Worm (Caenorhabditis elegans): Measurements from ENCODE around the gene C25E10.5.
A peak's percentile ranks its signal among the peaks of the same experiment; 100 is the strongest.

ce11 chrV:8984783-8985182 is 45.6 kb upstream of the C25E10.5 start:
- TF ChIP-seq snpc-1.2 (GFP tag; IDR thresholded peaks at IDR 0.05) (no peak), nhr-237 (tag; optimal IDR thresholded peaks at IDR 0.05) (no peak), lim-7 (GFP tag; IDR thresholded peaks at IDR 0.05) (no peak), aly-2 (tag; optimal IDR thresholded peaks at IDR 0.05) (no peak), nhr-11 (tag; optimal IDR thresholded peaks at IDR 0.05) (no peak), jun-1 (tag; optimal IDR thresholded peaks at IDR 0.05) (no peak), unc-62 (GFP tag; optimal IDR thresholded peaks at IDR 0.05 in 1 of 2) (peak in 1 of 2 experiments; percentile 3), unc-62 (tag; optimal IDR thresholded peaks at IDR 0.05) (no peak), nhr-6 (tag; optimal IDR thresholded peaks at IDR 0.05) (no peak), nhr-77 (tag; optimal IDR thresholded peaks at IDR 0.05) (no peak), nhr-41 (GFP tag; IDR thresholded peaks at IDR 0.05) (no peak), daf-8 (GFP tag; IDR thresholded peaks at IDR 0.05) (no peak), dmd-9 (GFP tag; IDR thresholded peaks at IDR 0.05) (no peak)
